Worm (Caenorhabditis elegans) whole organism, L1 larva: ENCODE results near the gene comt-5.

Source experiments
- C04F5.9 ChIP-seq: sonication (generic microtip); optimal IDR thresholded peaks from 2 replicates; lab custom pipeline; 2016; ENCODE audit warnings: missing genetic modification characterization, missing compliant biosample characterization
- F16B12.6 ChIP-seq: fragments of 150-350 bp; optimal IDR thresholded peaks from 2 replicates; lab custom pipeline; 2014; ENCODE audit warnings: missing biosample characterization, missing genetic modification characterization
- Y116A8C.19 ChIP-seq: sonication (generic microtip); optimal IDR thresholded peaks from 2 replicates; lab custom pipeline; 2016; ENCODE audit warnings: missing compliant biosample characterization, missing genetic modification characterization, borderline replicate concordance
- aha-1 ChIP-seq: fragments of 150-350 bp; optimal IDR thresholded peaks from 2 replicates; lab custom pipeline; 2014; ENCODE audit warnings: missing biosample characterization, missing genetic modification characterization
- aly-2 ChIP-seq: fragments of 150-350 bp; optimal IDR thresholded peaks from 2 replicates; lab custom pipeline; 2014; ENCODE audit warnings: missing biosample characterization, missing genetic modification characterization
- blmp-1 ChIP-seq: fragments of 150-350 bp; optimal IDR thresholded peaks from 2 replicates; lab custom pipeline; 2014; ENCODE audit warnings: missing biosample characterization, missing genetic modification characterization
- ceh-63 ChIP-seq: fragments of 200-800 bp; sonication (Bioruptor generic); optimal IDR thresholded peaks from 2 replicates; lab custom pipeline; 2018; ENCODE audit warnings: mild to moderate bottlenecking, missing genetic modification characterization, missing compliant biosample characterization
- ceh-8 ChIP-seq: fragments of 200-800 bp; sonication (Bioruptor generic); optimal IDR thresholded peaks from 2 replicates; lab custom pipeline; 2018; ENCODE audit warnings: mild to moderate bottlenecking, missing genetic modification characterization, moderate library complexity, missing compliant biosample characterization
- ceh-82 ChIP-seq, 3 experiments: fragments of 150-350 bp in 1 of 3; sonication (generic microtip) in 2 of 3; optimal IDR thresholded peaks; 2 replicates each; lab custom pipeline; 2014 to 2017; ENCODE audit warnings: missing biosample characterization in 3 of 3, missing genetic modification characterization in 3 of 3
- ces-1 ChIP-seq: fragments of 150-350 bp; optimal IDR thresholded peaks from 2 replicates; lab custom pipeline; 2014; ENCODE audit warnings: missing biosample characterization, missing genetic modification reagents, missing genetic modification characterization
- dsc-1 ChIP-seq: sonication (generic microtip); optimal IDR thresholded peaks from 2 replicates; lab custom pipeline; 2016; ENCODE audit warnings: mild to moderate bottlenecking, missing genetic modification characterization, missing compliant biosample characterization
- ets-5 ChIP-seq: fragments of 200-800 bp; sonication (Bioruptor generic); IDR thresholded peaks from 2 replicates; pipeline ENCODE4 v1.3.6; 2022; ENCODE audit warnings: missing genetic modification characterization, missing compliant biosample characterization
- fkh-4 ChIP-seq: sonication (generic microtip); optimal IDR thresholded peaks from 2 replicates; lab custom pipeline; 2016; ENCODE audit warnings: missing compliant biosample characterization, missing genetic modification characterization, borderline replicate concordance
- fkh-8 ChIP-seq: sonication (generic microtip); optimal IDR thresholded peaks from 2 replicates; lab custom pipeline; 2016; ENCODE audit warnings: mild to moderate bottlenecking, missing genetic modification characterization, missing compliant biosample characterization
- grh-1 ChIP-seq: fragments of 200-800 bp; sonication (Bioruptor generic); IDR thresholded peaks from 2 replicates; pipeline ENCODE4 v1.3.6; 2022; ENCODE audit warnings: missing genetic modification reagents, missing genetic modification characterization, missing compliant biosample characterization
- hlh-17 ChIP-seq: fragments of 200-800 bp; sonication (Bioruptor generic); optimal IDR thresholded peaks from 2 replicates; lab custom pipeline; 2018; ENCODE audit warnings: missing genetic modification characterization, mild to moderate bottlenecking, missing compliant biosample characterization, moderate library complexity, borderline replicate concordance
- hpl-2 ChIP-seq: fragments of 150-350 bp; optimal IDR thresholded peaks from 2 replicates; lab custom pipeline; 2014; ENCODE audit warnings: missing biosample characterization, missing genetic modification reagents, missing genetic modification characterization
- isw-1 ChIP-seq: fragments of 200-800 bp; sonication (Bioruptor generic); IDR thresholded peaks from 2 replicates; pipeline ENCODE4 v1.3.6; 2022; ENCODE audit warnings: missing genetic modification characterization, missing compliant biosample characterization
- jun-1 ChIP-seq: fragments of 150-350 bp; optimal IDR thresholded peaks from 2 replicates; lab custom pipeline; 2014; ENCODE audit warnings: missing biosample characterization, missing genetic modification reagents, missing genetic modification characterization
- lin-13 ChIP-seq: fragments of 150-350 bp; optimal IDR thresholded peaks from 2 replicates; lab custom pipeline; 2014; ENCODE audit warnings: missing biosample characterization, missing genetic modification reagents, missing genetic modification characterization
- lin-14 ChIP-seq: fragments of 200-800 bp; sonication (Bioruptor generic); optimal IDR thresholded peaks from 2 replicates; lab custom pipeline; 2018; ENCODE audit warnings: mild to moderate bottlenecking, missing genetic modification characterization, moderate library complexity, missing compliant biosample characterization
- lin-15B ChIP-seq: fragments of 150-350 bp; sonication (generic microtip); optimal IDR thresholded peaks from 3 replicates; lab custom pipeline; 2014; ENCODE audit warnings: missing biosample characterization, missing genetic modification characterization
- lir-3 ChIP-seq: sonication (generic microtip); optimal IDR thresholded peaks from 2 replicates; lab custom pipeline; 2016; ENCODE audit warnings: mild to moderate bottlenecking, missing genetic modification characterization, moderate library complexity, missing compliant biosample characterization; ENCODE audit not compliant: poor library complexity
- mab-9 ChIP-seq: fragments of 200-800 bp; sonication (Bioruptor generic); IDR thresholded peaks from 2 replicates; pipeline ENCODE4 v1.3.6; 2022; ENCODE audit warnings: missing genetic modification reagents, missing genetic modification characterization, missing compliant biosample characterization
- mep-1 ChIP-seq: fragments of 150-350 bp; optimal IDR thresholded peaks from 2 replicates; lab custom pipeline; 2014; ENCODE audit warnings: missing biosample characterization, missing genetic modification characterization
- nhr-12 ChIP-seq: sonication (generic microtip); optimal IDR thresholded peaks from 2 replicates; lab custom pipeline; 2017; ENCODE audit warnings: missing biosample characterization, missing genetic modification characterization
- nhr-19 ChIP-seq: fragments of 200-800 bp; sonication (Bioruptor generic); conservative IDR thresholded peaks from 2 replicates; pipeline ENCODE4 v1.3.6; 2022; ENCODE audit warnings: missing genetic modification characterization, missing compliant biosample characterization
- nhr-20 ChIP-seq: sonication (generic microtip); optimal IDR thresholded peaks from 2 replicates; lab custom pipeline; 2016; ENCODE audit warnings: mild to moderate bottlenecking, missing genetic modification characterization, missing compliant biosample characterization
- nhr-28 ChIP-seq: fragments of 150-350 bp; optimal IDR thresholded peaks from 2 replicates; lab custom pipeline; 2014; ENCODE audit warnings: missing biosample characterization, missing genetic modification characterization
- nhr-47 ChIP-seq: sonication (generic microtip); optimal IDR thresholded peaks from 2 replicates; lab custom pipeline; 2016; ENCODE audit warnings: mild to moderate bottlenecking, missing genetic modification characterization, moderate library complexity, missing compliant biosample characterization
- nhr-71 ChIP-seq: sonication (generic microtip); optimal IDR thresholded peaks from 2 replicates; lab custom pipeline; 2016; ENCODE audit warnings: mild to moderate bottlenecking, missing genetic modification characterization, moderate library complexity, missing compliant biosample characterization
- snpc-4 ChIP-seq: fragments of 150-350 bp; optimal IDR thresholded peaks from 2 replicates; lab custom pipeline; 2014; ENCODE audit warnings: missing biosample characterization, missing genetic modification characterization
- snu-23 ChIP-seq: sonication (generic microtip); optimal IDR thresholded peaks from 2 replicates; lab custom pipeline; 2016; ENCODE audit warnings: missing genetic modification characterization, missing compliant biosample characterization
- sox-4 ChIP-seq: sonication (generic microtip); optimal IDR thresholded peaks from 2 replicates; lab custom pipeline; 2016; ENCODE audit warnings: missing genetic modification characterization, missing compliant biosample characterization
- sptf-1 ChIP-seq: fragments of 150-350 bp; optimal IDR thresholded peaks from 2 replicates; lab custom pipeline; 2014; ENCODE audit warnings: missing biosample characterization, missing genetic modification characterization
- tbx-2 ChIP-seq: sonication (generic microtip); optimal IDR thresholded peaks from 2 replicates; lab custom pipeline; 2016; ENCODE audit warnings: missing genetic modification characterization, missing compliant biosample characterization
- tlp-1 ChIP-seq: fragments of 150-350 bp; optimal IDR thresholded peaks from 2 replicates; lab custom pipeline; 2014; ENCODE audit warnings: missing biosample characterization, missing genetic modification characterization
- unc-62 ChIP-seq: fragments of 150-350 bp; optimal IDR thresholded peaks from 2 replicates; lab custom pipeline; 2014; ENCODE audit warnings: missing biosample characterization, missing genetic modification reagents, missing genetic modification characterization
- unc-86 ChIP-seq: sonication (generic microtip); optimal IDR thresholded peaks from 2 replicates; lab custom pipeline; 2016; ENCODE audit warnings: missing genetic modification characterization, missing compliant biosample characterization
- zip-4 ChIP-seq: fragments of 200-800 bp; sonication (Bioruptor generic); optimal IDR thresholded peaks from 2 replicates; lab custom pipeline; 2018; ENCODE audit warnings: mild to moderate bottlenecking, missing genetic modification characterization, moderate library complexity, missing compliant biosample characterization

The comt-5 gene

DNA sequence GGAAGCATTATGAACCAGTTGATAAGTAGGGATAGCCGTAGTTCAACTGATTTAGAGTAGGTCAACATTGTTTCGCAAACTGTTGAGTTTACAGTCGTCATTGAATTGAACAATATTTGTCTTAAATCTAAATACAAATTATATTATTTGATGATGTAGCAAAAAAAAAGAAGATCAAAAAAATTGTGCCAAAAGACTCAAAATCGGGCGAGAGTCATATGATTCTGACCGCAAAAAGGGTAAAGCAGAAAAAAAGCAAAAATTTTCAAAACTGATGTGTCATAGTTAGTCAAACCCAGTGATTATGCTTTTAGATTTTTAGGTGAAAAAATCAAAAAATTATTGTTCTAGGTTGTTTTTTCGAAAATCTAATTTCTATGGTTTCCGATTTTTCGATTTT lies 25.6 kb downstream of the comt-5 start, which contains the start of gene srab-13:
srab-13 (minus strand) TSS at position 101 of the 400 bp plus-strand sequence.
- TF ChIP-seq nhr-28 (tag; lab: Kevin White, UChicago) (no peak), snu-23 (GFP tag; lab: Kevin White, UChicago) (no peak), tbx-2 (tag; lab: Kevin White, UChicago) (no peak), ets-5 (GFP tag; lab: Robert Waterston, UW) (no peak), isw-1 (GFP tag; lab: Robert Waterston, UW) (no peak), jun-1 (no peak), lir-3 (tag; lab: Kevin White, UChicago) (no peak), snpc-4 (no peak), tlp-1 (tag; lab: Kevin White, UChicago) (no peak), sptf-1 (tag; lab: Kevin White, UChicago) (no peak), Y116A8C.19 (tag; lab: Kevin White, UChicago) (no peak), grh-1 (GFP tag; lab: Robert Waterston, UW) (no peak)

- TF ChIP-seq blmp-1, result no peak
- TF ChIP-seq nhr-71 (tag; lab: Kevin White, UChicago), result no peak
- TF ChIP-seq lin-14, result no peak
- no peak for TF ChIP-seq nhr-12 (tag; lab: Kevin White, UChicago)
- no peak for TF ChIP-seq ceh-82 (tag; optimal IDR thresholded peaks at IDR 0.05; lab: Kevin White, UChicago)
- no peak for TF ChIP-seq aha-1 (tag; lab: Kevin White, UChicago)
- no peak for TF ChIP-seq ceh-8 (GFP tag; lab: Kevin White, UChicago)
- TF ChIP-seq isw-1 (GFP tag; lab: Robert Waterston, UW), result no peak
- TF ChIP-seq mep-1 (tag; lab: Kevin White, UChicago), result no peak
- no peak for TF ChIP-seq tlp-1 (tag; lab: Kevin White, UChicago)
- TF ChIP-seq aly-2 (tag; lab: Kevin White, UChicago), result no peak
- TF ChIP-seq lin-15B (tag; lab: Kevin White, UChicago), result no peak
- no peak for TF ChIP-seq sox-4 (tag; lab: Kevin White, UChicago)
- TF ChIP-seq C04F5.9 (tag; lab: Kevin White, UChicago), result no peak
- TF ChIP-seq fkh-4 (tag; lab: Kevin White, UChicago), result no peak
- no peak for TF ChIP-seq ces-1 (GFP tag; lab: Kevin White, UChicago)
- TF ChIP-seq zip-4, result no peak
- no peak for TF ChIP-seq ceh-63 (GFP tag; lab: Kevin White, UChicago)
- no peak for TF ChIP-seq Y116A8C.19 (tag; lab: Kevin White, UChicago)
- TF ChIP-seq dsc-1 (tag; lab: Kevin White, UChicago), result no peak
These were observed 31.0 kb downstream of the comt-5 start, which contains the start of gene F59A7.5 for ce11 chrV:2022374-2022773. TSS of gene F59A7.5 (plus strand) at chrV:2022674.

DNA sequence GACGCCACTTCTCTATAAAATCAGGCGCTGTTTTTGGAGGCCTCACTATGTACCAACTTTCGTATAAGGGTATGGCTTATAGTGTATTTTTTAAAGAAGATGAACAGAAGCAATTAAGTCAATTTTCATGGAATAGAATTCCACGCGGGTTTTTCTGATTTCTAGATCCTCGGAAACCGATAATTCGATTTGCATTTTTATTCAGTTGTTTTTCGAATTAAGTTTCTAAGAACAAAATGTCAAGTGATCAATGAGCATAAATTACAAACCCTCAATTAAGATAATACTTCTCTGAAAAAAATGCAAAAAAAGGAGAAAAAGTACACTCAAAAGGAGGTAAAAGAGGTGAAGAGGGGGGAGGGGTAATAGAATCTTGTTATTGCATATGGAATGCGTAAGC lies 32.1 kb downstream of the comt-5 start:
- TF ChIP-seq nhr-20 (tag; lab: Kevin White, UChicago) (no peak), fkh-8 (tag; lab: Kevin White, UChicago) (peak; percentile 59), nhr-47 (tag; lab: Kevin White, UChicago) (peak; percentile 50), sox-4 (tag; lab: Kevin White, UChicago) (no peak), Y116A8C.19 (tag; lab: Kevin White, UChicago) (no peak), nhr-71 (tag; lab: Kevin White, UChicago) (peak; percentile 59), unc-62 (GFP tag; lab: Kevin White, UChicago) (no peak), tlp-1 (tag; lab: Kevin White, UChicago) (no peak)

ce11 chrV:2018689-2019088 lies 34.7 kb downstream of the comt-5 start, which contains the start of gene F59A7.14:
TSS of gene F59A7.14 (plus strand) at chrV:2018989.
- no peak for TF ChIP-seq isw-1 (GFP tag; lab: Robert Waterston, UW)
- no peak for TF ChIP-seq ceh-63 (GFP tag; lab: Kevin White, UChicago)
- TF ChIP-seq hpl-2 (GFP tag; lab: Kevin White, UChicago), result no peak
- TF ChIP-seq unc-86 (tag; lab: Kevin White, UChicago), result no peak
- TF ChIP-seq hlh-17, result no peak
- no peak for TF ChIP-seq lin-13
- no peak for TF ChIP-seq aha-1 (tag; lab: Kevin White, UChicago)
- TF ChIP-seq nhr-19, result no peak
- no peak for TF ChIP-seq mab-9
- no peak for TF ChIP-seq nhr-20 (tag; lab: Kevin White, UChicago)
- TF ChIP-seq F16B12.6 (tag; lab: Kevin White, UChicago), result no peak
- TF ChIP-seq snu-23 (GFP tag; lab: Kevin White, UChicago), result no peak
